Fruit fly (Drosophila melanogaster) whole organism, wandering third instar larva: ENCODE results near the gene CG7514.

Experiments used
- CG32264 ChIP-seq: fragments of 200-800 bp; sonication (Bioruptor generic); optimal IDR thresholded peaks from 2 replicates; lab custom pipeline; 2016; ENCODE audit warnings: missing biosample characterization, missing genetic modification characterization
- CrebA ChIP-seq: fragments of 200-800 bp; sonication (Bioruptor generic); optimal IDR thresholded peaks from 2 replicates; lab custom pipeline; 2016; ENCODE audit warnings: missing biosample characterization, mild to moderate bottlenecking, missing genetic modification characterization, borderline replicate concordance
- Dfd ChIP-seq: fragments of >200 bp; optimal IDR thresholded peaks from 2 replicates; lab custom pipeline; 2017; ENCODE audit warnings: missing biosample characterization, missing genetic modification characterization
- Dif ChIP-seq: fragments of 200-275, 200-300 bp; sonication (Bioruptor generic); optimal IDR thresholded peaks from 2 replicates; lab custom pipeline; 2018; ENCODE audit warnings: missing biosample characterization, missing genetic modification characterization; ENCODE audit not compliant: partially characterized antibody
- GATAd ChIP-seq: sonication (Bioruptor generic); optimal IDR thresholded peaks from 2 replicates; lab custom pipeline; 2016; ENCODE audit warnings: missing biosample characterization, missing genetic modification characterization
- HLH106 ChIP-seq: fragments of 200-800 bp; optimal IDR thresholded peaks from 3 replicates; lab custom pipeline; 2019; ENCODE audit warnings: missing biosample characterization, mild to moderate bottlenecking, missing genetic modification characterization, moderate library complexity
- Hr83 ChIP-seq: fragments of 200-300 bp; sonication (Bioruptor generic); optimal IDR thresholded peaks from 2 replicates; lab custom pipeline; 2016; ENCODE audit warnings: missing biosample characterization, mild to moderate bottlenecking, missing genetic modification characterization, moderate library complexity; ENCODE audit not compliant: poor library complexity, severe bottlenecking
- Mio ChIP-seq: sonication (Bioruptor generic); optimal IDR thresholded peaks from 2 replicates; lab custom pipeline; 2016; ENCODE audit warnings: missing biosample characterization, missing genetic modification characterization
- N ChIP-seq: fragments of >200 bp; optimal IDR thresholded peaks from 2 replicates; lab custom pipeline; 2018; ENCODE audit warnings: missing biosample characterization, missing external identifiers, missing genetic modification characterization
- OdsH ChIP-seq: fragments of 200-800 bp; sonication (Bioruptor generic); optimal IDR thresholded peaks from 2 replicates; lab custom pipeline; 2016; ENCODE audit warnings: missing biosample characterization, mild to moderate bottlenecking, missing genetic modification characterization
- Rel ChIP-seq, 2 experiments: fragments of 200-800 bp; sonication (Bioruptor generic) in 1 of 2; optimal IDR thresholded peaks; 2 replicates in 1 of 2; 3 replicates in 1 of 2; lab custom pipeline; 2016 to 2019; ENCODE audit warnings: mild to moderate bottlenecking in 2 of 2, missing biosample characterization in 2 of 2, missing genetic modification characterization in 2 of 2, moderate library complexity in 1 of 2
- Sp1 ChIP-seq: fragments of 200-800 bp; sonication (Bioruptor generic); optimal IDR thresholded peaks from 3 replicates; lab custom pipeline; 2019; ENCODE audit warnings: missing biosample characterization, mild to moderate bottlenecking, missing genetic modification characterization, moderate library complexity
- Vsx2 ChIP-seq: fragments of 200-300, 225-300 bp; sonication (Bioruptor generic); optimal IDR thresholded peaks from 2 replicates; lab custom pipeline; 2018; ENCODE audit warnings: missing biosample characterization, missing genetic modification characterization; ENCODE audit not compliant: partially characterized antibody
- brk ChIP-seq: fragments of 200-800 bp; sonication (Bioruptor generic); optimal IDR thresholded peaks from 2 replicates; lab custom pipeline; 2016; ENCODE audit warnings: missing biosample characterization, mild to moderate bottlenecking, missing genetic modification characterization
- dl ChIP-seq, 2 experiments: fragments of 175-275, 200-275 bp in 1 of 2; fragments of 200-275 bp in 1 of 2; sonication (Bioruptor generic); optimal IDR thresholded peaks; lab custom pipeline; 2018; ENCODE audit warnings: mild to moderate bottlenecking in 2 of 2, missing biosample characterization in 2 of 2, missing genetic modification characterization in 2 of 2, moderate library complexity in 2 of 2; ENCODE audit not compliant: partially characterized antibody in 2 of 2, insufficient read depth in 1 of 2
- dmrt93B ChIP-seq: fragments of 200-800 bp; sonication (Bioruptor generic); optimal IDR thresholded peaks from 2 replicates; lab custom pipeline; 2018; ENCODE audit warnings: missing biosample characterization, mild to moderate bottlenecking, missing genetic modification characterization
- fru ChIP-seq: fragments of 200-800 bp; sonication (Bioruptor generic); optimal IDR thresholded peaks from 3 replicates; lab custom pipeline; 2016; ENCODE audit warnings: missing biosample characterization, mild to moderate bottlenecking, missing genetic modification characterization
- h ChIP-seq: fragments of 200-800 bp; sonication (Bioruptor generic); optimal IDR thresholded peaks from 3 replicates; lab custom pipeline; 2016; ENCODE audit warnings: missing biosample characterization, mild to moderate bottlenecking, missing genetic modification characterization
- lola ChIP-seq: fragments of >200 bp; optimal IDR thresholded peaks from 2 replicates; lab custom pipeline; 2017; ENCODE audit warnings: missing biosample characterization, missing genetic modification characterization
- pan ChIP-seq: fragments of >200 bp; optimal IDR thresholded peaks from 2 replicates; lab custom pipeline; 2017
- psq ChIP-seq: fragments of 200-800 bp; sonication (Bioruptor generic); optimal IDR thresholded peaks from 3 replicates; lab custom pipeline; 2017; ENCODE audit warnings: missing biosample characterization, mild to moderate bottlenecking, missing genetic modification characterization, moderate library complexity
- rgr ChIP-seq: fragments of 200-800 bp; sonication (Bioruptor generic); optimal IDR thresholded peaks from 3 replicates; lab custom pipeline; 2016; ENCODE audit warnings: missing biosample characterization, mild to moderate bottlenecking, missing genetic modification characterization
- sage ChIP-seq: fragments of 200-800 bp; sonication (Bioruptor generic); optimal IDR thresholded peaks from 2 replicates; lab custom pipeline; 2016; ENCODE audit warnings: missing biosample characterization, mild to moderate bottlenecking, missing genetic modification characterization
- sv ChIP-seq: fragments of 200-800 bp; sonication (Bioruptor generic); optimal IDR thresholded peaks from 3 replicates; lab custom pipeline; 2016; ENCODE audit warnings: missing biosample characterization, missing genetic modification characterization
- tai ChIP-seq: sonication (Bioruptor generic); optimal IDR thresholded peaks from 2 replicates; lab custom pipeline; 2016; ENCODE audit warnings: missing biosample characterization, missing genetic modification characterization
- usp ChIP-seq: fragments of >200 bp; optimal IDR thresholded peaks from 2 replicates; lab custom pipeline; 2017; ENCODE audit warnings: missing biosample characterization, missing genetic modification characterization
- woc ChIP-seq: sonication (Bioruptor generic); optimal IDR thresholded peaks from 2 replicates; lab custom pipeline; 2016; ENCODE audit warnings: missing biosample characterization, mild to moderate bottlenecking, missing genetic modification characterization

The CG7514 gene

DNA sequence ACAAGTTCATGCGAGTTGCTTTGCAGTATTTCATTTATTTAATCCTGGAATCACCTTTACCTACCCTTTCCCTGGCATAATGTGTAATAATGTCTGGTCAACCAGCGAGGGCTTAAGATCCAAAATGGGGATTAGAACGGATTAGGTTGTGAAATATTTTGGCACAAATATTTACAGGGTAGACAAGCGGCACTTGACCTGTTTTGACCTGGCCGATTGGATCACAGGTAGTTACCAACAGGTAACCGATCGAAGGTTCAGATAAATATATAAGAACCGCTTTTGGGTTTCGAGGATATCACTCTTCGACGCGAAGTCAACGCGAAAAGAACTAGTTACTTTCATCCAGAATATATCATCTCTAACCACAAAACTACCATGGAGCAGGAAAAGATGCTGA, 8.7 kb upstream of the CG7514 start, which contains the start of gene CG13713:
Gene CG13713, plus strand, starts transcription at position 301 of the 400 bp plus-strand sequence.
- TF ChIP-seq CG32264 (GFP tag; lab: Kevin White, UChicago) (no peak), brk (GFP tag; lab: Kevin White, UChicago) (no peak), HLH106 (tag; lab: Kevin White, UChicago) (no peak), usp (GFP tag; lab: Kevin White, UChicago) (no peak), psq (GFP tag; lab: Kevin White, UChicago) (no peak), lola (GFP tag; lab: Kevin White, UChicago) (no peak), fru (GFP tag; lab: Kevin White, UChicago) (no peak)

DNA sequence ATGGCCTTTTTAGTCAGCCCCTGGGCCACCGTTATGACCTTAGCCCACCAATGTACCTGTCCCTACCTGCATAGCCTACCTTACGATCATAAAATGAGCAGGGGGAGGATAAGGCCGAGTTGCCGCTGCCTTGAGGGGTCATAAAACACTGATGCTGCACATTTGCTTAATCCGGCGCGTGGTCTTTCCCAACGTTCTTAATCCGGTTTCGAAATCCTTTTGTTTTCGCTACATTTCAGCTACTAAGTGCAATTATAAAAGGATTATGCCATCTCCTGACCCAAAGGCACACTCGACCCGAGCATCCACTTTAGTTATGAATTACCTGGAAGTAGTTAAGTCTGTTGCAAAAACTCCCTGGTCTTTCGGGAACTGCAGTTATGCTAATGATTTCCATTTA, 7.8 kb upstream of the CG7514 start:
- TF ChIP-seq Sp1 (GFP tag; lab: Kevin White, UChicago): no peak
- no peak for TF ChIP-seq brk (GFP tag; lab: Kevin White, UChicago)
- no peak for TF ChIP-seq N (GFP tag; lab: Kevin White, UChicago)
- TF ChIP-seq dl (GFP tag; optimal IDR thresholded peaks at IDR 0.05; lab: Kevin White, UChicago; ENCODE audit: insufficient read depth in 1 of 2, partially characterized antibody in 2 of 2): no peak
- no peak for TF ChIP-seq rgr
- TF ChIP-seq tai (GFP tag; lab: Kevin White, UChicago): no peak
- TF ChIP-seq sage (GFP tag; lab: Kevin White, UChicago): no peak
- TF ChIP-seq psq (GFP tag; lab: Kevin White, UChicago): no peak
- TF ChIP-seq Vsx2: no peak
- no peak for TF ChIP-seq Rel (GFP tag; optimal IDR thresholded peaks at IDR 0.05; lab: Kevin White, UChicago)
- TF ChIP-seq Rel (tag; optimal IDR thresholded peaks at IDR 0.05; lab: Kevin White, UChicago): no peak
- no peak for TF ChIP-seq Mio (GFP tag; lab: Kevin White, UChicago)
- no peak for TF ChIP-seq CG32264 (GFP tag; lab: Kevin White, UChicago)
- TF ChIP-seq GATAd (GFP tag; lab: Kevin White, UChicago): no peak
- no peak for TF ChIP-seq Dfd (GFP tag; lab: Kevin White, UChicago)
- TF ChIP-seq h (GFP tag; lab: Kevin White, UChicago): no peak
- no peak for TF ChIP-seq OdsH (GFP tag; lab: Kevin White, UChicago)
- no peak for TF ChIP-seq woc (GFP tag; lab: Kevin White, UChicago)
- no peak for TF ChIP-seq pan (lab: Kevin White, UChicago)

DNA sequence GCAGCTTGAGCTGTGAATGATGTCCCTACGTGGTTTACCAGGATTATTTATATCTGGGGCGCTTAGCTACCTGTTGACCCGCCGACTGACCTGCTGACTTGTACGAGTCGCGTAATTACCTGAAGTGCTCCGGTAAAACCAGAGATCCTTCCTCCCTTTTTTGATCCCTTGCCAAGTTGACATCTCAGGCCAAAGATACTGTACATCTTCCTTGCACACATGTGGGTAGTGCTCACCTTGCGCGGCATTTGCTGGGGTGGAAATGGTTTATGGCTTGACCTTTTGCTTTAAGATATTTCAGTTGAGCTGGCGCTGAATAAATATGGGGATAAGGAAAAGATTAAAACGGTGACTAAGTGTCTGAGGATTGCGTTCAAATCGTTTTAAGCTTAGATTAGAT, 6.2 kb upstream of the CG7514 start, which contains the start of gene CG15876:
Gene CG15876, minus strand, starts transcription at position 23 of the 400 bp plus-strand sequence.
- TF ChIP-seq fru (GFP tag; lab: Kevin White, UChicago) (no peak), Mio (GFP tag; lab: Kevin White, UChicago) (no peak)

- TF ChIP-seq Dif (peak; percentile 44), dl (GFP tag; optimal IDR thresholded peaks at IDR 0.05; lab: Kevin White, UChicago; ENCODE audit: insufficient read depth in 1 of 2, partially characterized antibody in 2 of 2) (peak in 1 of 2 experiments; percentile 51), CrebA (GFP tag; lab: Kevin White, UChicago) (no peak), Rel (GFP tag; optimal IDR thresholded peaks at IDR 0.05; lab: Kevin White, UChicago) (no peak), Rel (tag; optimal IDR thresholded peaks at IDR 0.05; lab: Kevin White, UChicago) (no peak)
Measured at dm6 chr3L:4692177-4693134, 3.9 kb upstream of the CG7514 start, which contains the start of gene RhoGEF64C. Gene RhoGEF64C, plus strand, starts transcription at chr3L:4692783.

dm6 chr3L:4691775-4692174, 3.2 kb upstream of the CG7514 start:
- TF ChIP-seq tai (GFP tag; lab: Kevin White, UChicago) (no peak), sv (GFP tag; lab: Kevin White, UChicago) (no peak), pan (lab: Kevin White, UChicago) (no peak), Sp1 (GFP tag; lab: Kevin White, UChicago) (no peak), Mio (GFP tag; lab: Kevin White, UChicago) (no peak), Rel (GFP tag; optimal IDR thresholded peaks at IDR 0.05; lab: Kevin White, UChicago) (no peak), Rel (tag; optimal IDR thresholded peaks at IDR 0.05; lab: Kevin White, UChicago) (no peak), Dif (no peak), usp (GFP tag; lab: Kevin White, UChicago) (no peak), dmrt93B (GFP tag; lab: Kevin White, UChicago) (no peak), sage (GFP tag; lab: Kevin White, UChicago) (no peak), psq (GFP tag; lab: Kevin White, UChicago) (no peak), Hr83 (GFP tag; lab: Kevin White, UChicago) (no peak), Dfd (GFP tag; lab: Kevin White, UChicago) (no peak), lola (GFP tag; lab: Kevin White, UChicago) (no peak), OdsH (GFP tag; lab: Kevin White, UChicago) (no peak), CrebA (GFP tag; lab: Kevin White, UChicago) (no peak), N (GFP tag; lab: Kevin White, UChicago) (no peak), CG32264 (GFP tag; lab: Kevin White, UChicago) (no peak), h (GFP tag; lab: Kevin White, UChicago) (no peak)
